Worm (Caenorhabditis elegans): ENCODE results near the gene srbc-49.

ce11 chrV:15831586-15831985, 10.1 kb downstream of the srbc-49 start, which contains the start of gene srbc-56:
- no peak for TF ChIP-seq nhr-77 (tag; optimal IDR thresholded peaks at IDR 0.05)
- TF ChIP-seq R02D3.7 (tag; optimal IDR thresholded peaks at IDR 0.05), result no peak
- no peak for TF ChIP-seq egl-27 (tag; optimal IDR thresholded peaks at IDR 0.05)
- TF ChIP-seq snpc-4 (tag; optimal IDR thresholded peaks at IDR 0.05), result no peak
- no peak for TF ChIP-seq mdl-1 (tag; optimal IDR thresholded peaks at IDR 0.05)
- no peak for TF ChIP-seq ama-1 (optimal IDR thresholded peaks at IDR 0.05)
- no peak for TF ChIP-seq nhr-129 (tag; optimal IDR thresholded peaks at IDR 0.05)

All from whole organism, L2 larva.